Worm (Caenorhabditis elegans): ENCODE data around the gene pik-1.

- TF ChIP-seq unc-62 (GFP tag; optimal IDR thresholded peaks at IDR 0.05) (no peak), snpc-4 (tag; optimal IDR thresholded peaks at IDR 0.05) (no peak), nhr-237 (tag; optimal IDR thresholded peaks at IDR 0.05) (no peak)
Observed at ce11 chrIV:13408018-13408417, 7.8 kb upstream of the pik-1 start, which contains the start of gene Y62E10A.19.

Data from whole organism, mixed stage, embryonic.